Worm (Caenorhabditis elegans) whole organism, young adult: ENCODE results near the gene C49C8.2.

Source experiments
- T07F8.4 ChIP-seq: sonication (generic microtip); optimal IDR thresholded peaks from 2 replicates; lab custom pipeline; 2016; ENCODE audit warnings: mild to moderate bottlenecking, missing genetic modification characterization, moderate library complexity, missing compliant biosample characterization
- ceh-100 ChIP-seq: fragments of 200-800 bp; sonication (Bioruptor generic); IDR thresholded peaks from 2 replicates; pipeline ENCODE4 v1.3.6; 2022; ENCODE audit warnings: missing genetic modification reagents, missing genetic modification characterization, missing compliant biosample characterization
- him-1 ChIP-seq: sonication (generic microtip); optimal IDR thresholded peaks from 2 replicates; lab custom pipeline; 2016; ENCODE audit warnings: missing genotype, missing genetic modification reagents, missing genetic modification characterization, missing compliant biosample characterization
- lin-26 ChIP-seq: fragments of 200-800 bp; sonication (Bioruptor generic); IDR thresholded peaks from 2 replicates; pipeline ENCODE4 v1.3.6; 2022; ENCODE audit warnings: missing genetic modification reagents, missing genetic modification characterization, missing compliant biosample characterization
- lin-35 ChIP-seq, 3 experiments: fragments of 150-350 bp in 2 of 3; sonication (generic microtip) in 1 of 3; optimal IDR thresholded peaks; 2 replicates each; lab custom pipeline; 2014 to 2018; ENCODE audit warnings: missing biosample characterization in 3 of 3, missing genetic modification characterization in 3 of 3, missing genetic modification reagents in 3 of 3
- snpc-4 ChIP-seq, 5 experiments: fragments of 150-350 bp in 1 of 5; sonication (generic microtip) in 4 of 5; optimal IDR thresholded peaks; 2 replicates each; lab custom pipeline; 2014 to 2018; ENCODE audit warnings: missing genetic modification characterization in 5 of 5, missing biosample characterization in 3 of 5, antibody characterized with exemption in 2 of 5, mild to moderate bottlenecking in 2 of 5, missing compliant biosample characterization in 2 of 5, missing genotype in 2 of 5, moderate library complexity in 2 of 5, missing genetic modification reagents in 1 of 5
- unc-62 ChIP-seq: fragments of 150-350 bp; optimal IDR thresholded peaks from 2 replicates; lab custom pipeline; 2014; ENCODE audit warnings: missing biosample characterization, missing genetic modification reagents, missing genetic modification characterization

DNA sequence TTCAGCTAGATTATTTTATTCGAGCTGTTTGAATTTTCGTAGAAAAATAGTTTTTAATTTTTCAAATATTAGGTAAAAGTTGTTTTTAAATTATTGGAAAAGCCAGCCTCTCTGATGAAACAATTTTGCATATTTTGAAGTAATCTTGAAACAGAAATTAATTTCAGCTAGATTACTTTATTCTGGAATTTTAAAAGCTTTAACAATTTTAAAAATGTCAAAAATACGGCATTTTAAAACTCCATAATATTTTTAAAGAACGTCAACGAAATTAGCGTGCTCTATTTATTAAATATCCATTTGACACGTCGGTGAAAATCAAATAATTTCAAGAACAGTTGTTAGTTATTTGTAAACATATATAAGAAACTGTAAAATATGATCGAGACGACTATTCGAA is 48.0 kb upstream of the C49C8.2 start, which contains the start of gene Y59H11AR.10:
- no peak for TF ChIP-seq lin-26 (GFP tag; lab: Robert Waterston, UW)
- no peak for TF ChIP-seq ceh-100 (GFP tag; lab: Robert Waterston, UW)
- no peak for TF ChIP-seq unc-62
- no peak for TF ChIP-seq T07F8.4 (tag; lab: Kevin White, UChicago)
- TF ChIP-seq snpc-4 (GFP tag; optimal IDR thresholded peaks at IDR 0.05; lab: Kevin White, UChicago) = no peak
- TF ChIP-seq snpc-4 (tag; optimal IDR thresholded peaks at IDR 0.05; lab: Kevin White, UChicago) = no peak
- no peak for TF ChIP-seq him-1
- no peak for TF ChIP-seq lin-35 (GFP tag; optimal IDR thresholded peaks at IDR 0.05; lab: Kevin White, UChicago)
